Fruit fly (Drosophila melanogaster) Kc167 (cell line): Measurements from ENCODE around the gene htt.

Experiments used
- Myc ChIP-seq: fragments of >200 bp; optimal IDR thresholded peaks from 2 replicates; lab custom pipeline; 2017; ENCODE audit warnings: missing external identifiers
- Sin3A ChIP-seq: fragments of >200 bp; optimal IDR thresholded peaks from 2 replicates; lab custom pipeline; 2018; ENCODE audit warnings: missing external identifiers
- h ChIP-seq: fragments of >200 bp; optimal IDR thresholded peaks from 3 replicates; lab custom pipeline; 2018; ENCODE audit warnings: missing external identifiers
- insv ChIP-seq: fragments of >200 bp; optimal IDR thresholded peaks from 3 replicates; lab custom pipeline; 2018; ENCODE audit warnings: missing external identifiers
- psq ChIP-seq: fragments of >200 bp; optimal IDR thresholded peaks from 2 replicates; lab custom pipeline; 2017; ENCODE audit warnings: missing external identifiers
- ttk ChIP-seq: sonication (Bioruptor generic); optimal IDR thresholded peaks from 2 replicates; lab custom pipeline; 2017; ENCODE audit warnings: missing external identifiers

DNA sequence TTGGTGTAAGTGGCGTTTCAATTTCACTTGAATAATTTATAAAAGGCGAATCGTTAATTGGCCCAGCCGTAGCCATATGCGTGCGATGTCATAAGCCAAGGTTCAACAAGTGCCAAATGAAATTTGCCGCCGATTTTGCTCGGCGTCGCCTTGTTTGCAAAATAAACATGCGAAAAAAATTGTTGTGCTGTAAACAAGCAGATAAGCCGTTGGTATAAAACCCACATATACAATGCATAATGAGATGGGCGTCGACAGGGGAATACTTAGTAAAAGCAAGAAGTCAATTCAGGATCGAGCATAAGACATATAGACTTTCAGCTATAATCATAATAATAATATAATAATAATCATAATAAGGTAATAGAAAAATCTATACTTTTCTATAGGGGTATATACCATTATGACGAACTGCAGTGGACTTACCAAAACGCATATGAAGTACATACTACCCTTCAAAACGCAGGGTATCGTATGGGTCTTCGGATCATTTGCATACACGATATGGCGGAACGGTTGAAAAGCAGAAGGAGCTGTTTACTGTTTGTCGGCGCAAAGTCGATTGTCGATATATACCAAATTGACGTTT, 39.8 kb upstream of the htt start:
- TF ChIP-seq Sin3A (lab: Kevin White, UChicago) (no peak), psq (lab: Kevin White, UChicago) (no peak), ttk (no peak), Myc (lab: Kevin White, UChicago) (no peak), h (lab: Kevin White, UChicago) (no peak), insv (no peak)
